Fruit fly (Drosophila melanogaster) whole organism, embryonic: ENCODE data around the gene U2af50.

Experiments used
- Ada2b ChIP-seq: fragments of 200-800 bp; sonication (Bioruptor generic); IDR thresholded peaks from 2 replicates; pipeline ENCODE4 v1.3.6; 2022; ENCODE audit warnings: missing biosample characterization, missing genetic modification characterization
- BEAF-32 ChIP-seq: fragments of 200-800 bp; sonication (Bioruptor generic); optimal IDR thresholded peaks from 3 replicates; lab custom pipeline; 2017; ENCODE audit warnings: missing biosample characterization, missing genetic modification characterization, mild to moderate bottlenecking, moderate library complexity, missing genetic modification reagents
- Blimp-1 ChIP-seq: fragments of 200-800 bp; sonication (Bioruptor generic); optimal IDR thresholded peaks from 3 replicates; lab custom pipeline; 2018; ENCODE audit warnings: missing biosample characterization, missing genetic modification characterization, mild to moderate bottlenecking, moderate library complexity, missing genetic modification reagents
- CG10267 ChIP-seq: fragments of 200-800 bp; sonication (Bioruptor generic); optimal IDR thresholded peaks from 2 replicates; lab custom pipeline; 2018; ENCODE audit warnings: missing biosample characterization, mild to moderate bottlenecking, missing genetic modification characterization, moderate library complexity
- CG10431 ChIP-seq: fragments of 200-800 bp; sonication (Bioruptor generic); optimal IDR thresholded peaks from 3 replicates; lab custom pipeline; 2018; ENCODE audit warnings: missing biosample characterization, mild to moderate bottlenecking, missing genetic modification characterization
- CG10565 ChIP-seq: fragments of 200-800 bp; sonication (Bioruptor generic); optimal IDR thresholded peaks from 3 replicates; lab custom pipeline; 2016; ENCODE audit warnings: missing biosample characterization, mild to moderate bottlenecking, missing genetic modification characterization
- CG11560 ChIP-seq: fragments of 200-800 bp; sonication (Bioruptor generic); IDR thresholded peaks from 3 replicates; pipeline ENCODE4 v1.3.6; 2022; ENCODE audit warnings: missing biosample characterization, missing genetic modification characterization
- CG15514 ChIP-seq: fragments of 200-800 bp; sonication (Bioruptor generic); optimal IDR thresholded peaks from 3 replicates; lab custom pipeline; 2017; ENCODE audit warnings: missing biosample characterization, missing genetic modification characterization, mild to moderate bottlenecking, moderate library complexity, missing genetic modification reagents
- CG16863 ChIP-seq: fragments of 200-800 bp; sonication (Bioruptor generic); optimal IDR thresholded peaks from 3 replicates; lab custom pipeline; 2016; ENCODE audit warnings: missing biosample characterization, missing genetic modification characterization
- CG17359 ChIP-seq: fragments of 200-800 bp; sonication (Bioruptor generic); optimal IDR thresholded peaks from 3 replicates; lab custom pipeline; 2018; ENCODE audit warnings: missing biosample characterization, mild to moderate bottlenecking, missing genetic modification characterization, moderate library complexity
- CG1832 ChIP-seq: fragments of 200-800 bp; sonication (Bioruptor generic); optimal IDR thresholded peaks from 2 replicates; lab custom pipeline; 2017; ENCODE audit warnings: missing biosample characterization, mild to moderate bottlenecking, missing genetic modification characterization, inconsistent platforms
- CG34422 ChIP-seq: fragments of 200-800 bp; sonication (Bioruptor generic); IDR thresholded peaks from 3 replicates; pipeline ENCODE4 v1.3.6; 2022; ENCODE audit warnings: missing biosample characterization, missing genetic modification characterization
- CG42726 ChIP-seq: fragments of 200-800 bp; sonication (Bioruptor generic); IDR thresholded peaks from 2 replicates; pipeline ENCODE4 v1.3.6; 2022; ENCODE audit warnings: missing biosample characterization, missing genetic modification characterization; ENCODE audit not compliant: partially characterized antibody
- CG4328 ChIP-seq: fragments of 200-800 bp; sonication (Bioruptor generic); optimal IDR thresholded peaks from 3 replicates; lab custom pipeline; 2017; ENCODE audit warnings: missing biosample characterization, missing genetic modification reagents, missing genetic modification characterization
- CG4360 ChIP-seq: fragments of 200-800 bp; sonication (Bioruptor generic); IDR thresholded peaks from 2 replicates; pipeline ENCODE4 v1.3.6; 2022; ENCODE audit warnings: missing biosample characterization, missing genetic modification characterization
- CG7928 ChIP-seq: fragments of 200-800 bp; sonication (Bioruptor generic); optimal IDR thresholded peaks from 2 replicates; lab custom pipeline; 2017; ENCODE audit warnings: missing biosample characterization, mild to moderate bottlenecking, missing genetic modification characterization
- CG8089 ChIP-seq: fragments of 200-800 bp; sonication (Bioruptor generic); optimal IDR thresholded peaks from 3 replicates; lab custom pipeline; 2016; ENCODE audit warnings: missing biosample characterization, missing genetic modification characterization
- D ChIP-seq, 2 experiments: fragments of 200-800 bp in 1 of 2; fragments of >200 bp in 1 of 2; sonication (Bioruptor generic) in 1 of 2; optimal IDR thresholded peaks; 2 replicates in 1 of 2; 3 replicates in 1 of 2; lab custom pipeline; 2017; ENCODE audit warnings: mild to moderate bottlenecking in 1 of 2, missing biosample characterization in 1 of 2, missing genetic modification characterization in 1 of 2, missing genetic modification reagents in 1 of 2
- Deaf1 ChIP-seq: fragments of 200-800 bp; optimal IDR thresholded peaks from 3 replicates; lab custom pipeline; 2019; ENCODE audit warnings: missing biosample characterization, mild to moderate bottlenecking, missing genetic modification characterization, moderate library complexity
- Doc2 ChIP-seq: fragments of 200-800 bp; sonication (Bioruptor generic); IDR thresholded peaks from 2 replicates; pipeline ENCODE4 v1.3.6; 2022; ENCODE audit warnings: missing biosample characterization, missing genetic modification characterization
- Drgx ChIP-seq: fragments of 200-800 bp; sonication (Bioruptor generic); IDR thresholded peaks from 2 replicates; pipeline ENCODE4 v1.3.6; 2022; ENCODE audit warnings: missing biosample characterization, missing genetic modification characterization
- Eip74EF ChIP-seq, 2 experiments: fragments of 200-800 bp in 1 of 2; fragments of >200 bp in 1 of 2; sonication (Bioruptor generic) in 1 of 2; optimal IDR thresholded peaks; 2 replicates each; lab custom pipeline; 2017 to 2019; ENCODE audit warnings: missing biosample characterization in 2 of 2, missing genetic modification characterization in 2 of 2, mild to moderate bottlenecking in 1 of 2, moderate library complexity in 1 of 2
- Fer3 ChIP-seq: fragments of 200-800 bp; sonication (Bioruptor generic); optimal IDR thresholded peaks from 2 replicates; lab custom pipeline; 2018; ENCODE audit warnings: missing biosample characterization, mild to moderate bottlenecking, missing genetic modification characterization, moderate library complexity
- Nf-YA ChIP-seq: fragments of 200-800 bp; sonication (Bioruptor generic); IDR thresholded peaks from 2 replicates; pipeline ENCODE4 v1.3.6; 2022; ENCODE audit warnings: missing biosample characterization, missing genetic modification characterization
- Opbp ChIP-seq: fragments of 200-800 bp; sonication (Bioruptor generic); IDR thresholded peaks from 3 replicates; pipeline ENCODE4 v1.3.6; 2022; ENCODE audit warnings: missing biosample characterization, missing genetic modification characterization; ENCODE audit not compliant: partially characterized antibody
- PHDP ChIP-seq: fragments of 200-800 bp; sonication (Bioruptor generic); optimal IDR thresholded peaks from 3 replicates; lab custom pipeline; 2018; ENCODE audit warnings: missing biosample characterization, mild to moderate bottlenecking, missing genetic modification characterization, moderate library complexity
- Poxn ChIP-seq: fragments of 200-800 bp; sonication (Bioruptor generic); IDR thresholded peaks from 2 replicates; pipeline ENCODE4 v1.3.6; 2022; ENCODE audit warnings: missing biosample characterization, missing genetic modification characterization
- Ravus ChIP-seq: fragments of 200-800 bp; sonication (Bioruptor generic); IDR thresholded peaks from 2 replicates; pipeline ENCODE4 v1.3.6; 2022; ENCODE audit warnings: missing biosample characterization, missing genetic modification characterization
- Side ChIP-seq: fragments of 200-800 bp; sonication (Bioruptor generic); optimal IDR thresholded peaks from 2 replicates; lab custom pipeline; 2016; ENCODE audit warnings: missing biosample characterization, missing genetic modification characterization
- ap ChIP-seq: fragments of 200-800 bp; sonication (Bioruptor generic); IDR thresholded peaks from 2 replicates; pipeline ENCODE4 v1.3.6; 2022; ENCODE audit warnings: missing biosample characterization, missing genetic modification characterization
- crc ChIP-seq: fragments of 200-800 bp; sonication (Bioruptor generic); optimal IDR thresholded peaks from 2 replicates; lab custom pipeline; 2016; ENCODE audit warnings: missing biosample characterization, missing genetic modification characterization
- croc ChIP-seq: fragments of 200-800 bp; sonication (Bioruptor generic); conservative IDR thresholded peaks from 3 replicates; pipeline ENCODE4 v1.3.6; 2022; ENCODE audit warnings: missing biosample characterization, missing genetic modification characterization
- emc ChIP-seq: fragments of 200-800 bp; sonication (Bioruptor generic); optimal IDR thresholded peaks from 2 replicates; lab custom pipeline; 2016; ENCODE audit warnings: missing biosample characterization, missing genetic modification characterization
- fd3F ChIP-seq: fragments of 200-800 bp; sonication (Bioruptor generic); optimal IDR thresholded peaks from 2 replicates; lab custom pipeline; 2018; ENCODE audit warnings: missing biosample characterization, mild to moderate bottlenecking, missing genetic modification characterization, moderate library complexity
- gfzf ChIP-seq: fragments of 200-800 bp; sonication (Bioruptor generic); optimal IDR thresholded peaks from 2 replicates; lab custom pipeline; 2016; ENCODE audit warnings: missing biosample characterization, mild to moderate bottlenecking, missing genetic modification characterization, moderate library complexity
- gsb-n ChIP-seq: fragments of 200-800 bp; sonication (Bioruptor generic); optimal IDR thresholded peaks from 3 replicates; lab custom pipeline; 2018; ENCODE audit warnings: missing biosample characterization, mild to moderate bottlenecking, missing genetic modification characterization
- ind ChIP-seq: fragments of 200-800 bp; sonication (Bioruptor generic); optimal IDR thresholded peaks from 3 replicates; lab custom pipeline; 2016; ENCODE audit warnings: missing biosample characterization, missing genetic modification characterization
- pfk ChIP-seq: fragments of 200-800 bp; sonication (Bioruptor generic); optimal IDR thresholded peaks from 2 replicates; lab custom pipeline; 2018; ENCODE audit warnings: missing biosample characterization, mild to moderate bottlenecking, missing genetic modification characterization, moderate library complexity
- repo ChIP-seq: fragments of 200-800 bp; sonication (Bioruptor generic); optimal IDR thresholded peaks from 2 replicates; lab custom pipeline; 2016; ENCODE audit warnings: missing biosample characterization, missing genetic modification characterization
- ro ChIP-seq: fragments of 200-800 bp; sonication (Bioruptor generic); IDR thresholded peaks from 2 replicates; pipeline ENCODE4 v1.3.6; 2022; ENCODE audit warnings: missing biosample characterization, missing genetic modification characterization
- sim ChIP-seq: fragments of 200-800 bp; sonication (Bioruptor generic); IDR thresholded peaks from 2 replicates; pipeline ENCODE4 v1.3.6; 2022; ENCODE audit warnings: missing biosample characterization, missing genetic modification characterization
- sqz ChIP-seq: fragments of 200-800 bp; sonication (Bioruptor generic); optimal IDR thresholded peaks from 3 replicates; lab custom pipeline; 2018; ENCODE audit warnings: missing biosample characterization, mild to moderate bottlenecking, missing genetic modification characterization
- tna ChIP-seq: fragments of 200-800 bp; sonication (Bioruptor generic); IDR thresholded peaks from 2 replicates; pipeline ENCODE4 v1.3.6; 2022; ENCODE audit warnings: missing biosample characterization, missing genetic modification characterization; ENCODE audit not compliant: partially characterized antibody
- trh ChIP-seq: fragments of 200-800 bp; sonication (Bioruptor generic); optimal IDR thresholded peaks from 2 replicates; lab custom pipeline; 2016; ENCODE audit warnings: missing biosample characterization, missing genetic modification characterization
- ttk ChIP-seq: fragments of 200-800 bp; sonication (Bioruptor generic); IDR thresholded peaks from 2 replicates; pipeline ENCODE4 v2.1.2; 2022; ENCODE audit warnings: missing biosample characterization, missing genetic modification characterization
- wek ChIP-seq: fragments of 200-800 bp; sonication (Bioruptor generic); optimal IDR thresholded peaks from 3 replicates; lab custom pipeline; 2018; ENCODE audit warnings: missing biosample characterization, mild to moderate bottlenecking, missing genetic modification characterization, moderate library complexity
- zen ChIP-seq: fragments of 200-800 bp; sonication (Bioruptor generic); optimal IDR thresholded peaks from 3 replicates; lab custom pipeline; 2018; ENCODE audit warnings: missing biosample characterization, mild to moderate bottlenecking, missing genetic modification characterization, moderate library complexity
- zen2 ChIP-seq: fragments of 200-800 bp; sonication (Bioruptor generic); IDR thresholded peaks from 3 replicates; pipeline ENCODE4 v1.3.6; 2022; ENCODE audit warnings: missing biosample characterization, missing genetic modification characterization; ENCODE audit not compliant: partially characterized antibody

U2af50 gene

dm6 chrX:16321037-16321436 is 37.8 kb downstream of the U2af50 start (continued):
- TF ChIP-seq CG17359 (no peak), CG10431 (GFP tag; lab: Kevin White, UChicago) (no peak), Fer3 (tag; lab: Kevin White, UChicago) (no peak), CG10565 (no peak), zen (no peak), BEAF-32 (GFP tag; lab: Kevin White, UChicago) (peak; percentile 19), crc (GFP tag; lab: Kevin White, UChicago) (no peak), CG7928 (GFP tag; lab: Kevin White, UChicago) (no peak), Ravus (GFP tag; lab: Robert Waterston, UW) (no peak), ro (no peak), fd3F (GFP tag; lab: Kevin White, UChicago) (no peak), ind (GFP tag; lab: Kevin White, UChicago) (no peak), CG4360 (no peak), CG15514 (GFP tag; lab: Kevin White, UChicago) (peak; percentile 93)

DNA sequence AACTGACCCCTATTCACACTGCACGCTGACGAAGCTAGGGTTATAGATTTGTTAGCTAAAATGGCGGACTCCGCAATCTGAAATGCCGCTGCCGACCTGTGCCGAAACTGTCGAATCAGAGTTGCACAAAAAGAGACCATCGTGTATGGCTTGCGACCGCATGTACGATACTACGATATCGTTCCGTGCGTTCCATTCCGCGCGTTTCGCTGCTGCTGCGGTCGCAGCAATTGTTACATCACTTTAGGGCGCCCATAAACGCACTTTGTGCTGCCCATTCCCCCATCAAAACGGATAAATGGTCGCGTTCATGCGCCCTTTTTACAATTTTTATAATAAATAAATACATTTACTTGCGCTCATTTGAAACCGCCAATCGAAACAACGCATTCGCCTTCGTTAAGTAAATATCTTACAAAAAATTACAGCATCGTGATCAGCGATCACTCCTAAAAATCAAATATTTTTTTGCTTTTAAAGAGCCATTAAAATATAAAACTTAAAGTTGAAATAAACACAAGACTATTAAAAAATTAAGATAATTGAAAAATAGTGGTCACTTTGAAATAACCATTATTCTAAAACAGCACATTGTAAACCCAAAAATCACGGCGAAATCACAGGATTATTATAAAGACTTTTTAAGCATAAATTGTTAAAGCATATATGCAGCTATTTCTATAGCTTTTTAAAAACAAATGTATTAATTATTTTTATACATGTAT is 38.5 kb downstream of the U2af50 start, which contains the start of gene Cyp1:
Gene Cyp1 (minus strand): TSS at position 174 of the 725 bp plus-strand sequence.
- TF ChIP-seq CG8089 = no peak
- TF ChIP-seq wek = peak; percentile 48
- TF ChIP-seq pfk (GFP tag; lab: Kevin White, UChicago) = peak; percentile 98
- TF ChIP-seq tna (GFP tag; lab: Robert Waterston, UW) = peak; percentile 73
- peak; percentile 4 for TF ChIP-seq PHDP (tag; lab: Kevin White, UChicago)
- 0 out of 2 replicates have a peak, but pooled peaks have one; percentile 31 for TF ChIP-seq Ada2b (GFP tag; lab: Robert Waterston, UW)
- TF ChIP-seq Nf-YA (GFP tag; lab: Robert Waterston, UW) = no peak; the same call in 1 of the 2 replicates
- TF ChIP-seq CG4328 = no peak
- TF ChIP-seq CG34422 (GFP tag; lab: Robert Waterston, UW) = peak; percentile 58; the same call in 1 of the 3 replicates
- TF ChIP-seq emc (GFP tag; lab: Kevin White, UChicago) = no peak
- peak; percentile 64; the same call in 2 of the 3 replicates for TF ChIP-seq zen2 (GFP tag; lab: Robert Waterston, UW)
- peak; percentile 6 for TF ChIP-seq repo (GFP tag; lab: Kevin White, UChicago)
- peak; percentile 44; the same call in 1 of the 2 replicates for TF ChIP-seq sim
- no peak for TF ChIP-seq CG1832 (GFP tag; lab: Kevin White, UChicago)
- TF ChIP-seq Doc2 (GFP tag; lab: Robert Waterston, UW) = no peak
- peak; percentile 32; the same call in 1 of the 2 replicates for TF ChIP-seq ap
- no peak for TF ChIP-seq trh (GFP tag; lab: Kevin White, UChicago)
- TF ChIP-seq CG42726 (GFP tag; lab: Robert Waterston, UW) = peak; percentile 92
- no peak for TF ChIP-seq D (optimal IDR thresholded peaks at IDR 0.05; lab: Kevin White, UChicago)
- TF ChIP-seq D (GFP tag; optimal IDR thresholded peaks at IDR 0.05; lab: Kevin White, UChicago) = no peak
- TF ChIP-seq CG16863 (GFP tag; lab: Kevin White, UChicago) = no peak
- TF ChIP-seq gsb-n (tag; lab: Kevin White, UChicago) = no peak
- no peak for TF ChIP-seq ttk (GFP tag; lab: Robert Waterston, UW)
- no peak for TF ChIP-seq CG11560
- peak; percentile 28 for TF ChIP-seq gfzf (GFP tag; lab: Kevin White, UChicago)
- TF ChIP-seq Drgx (GFP tag; lab: Robert Waterston, UW) = peak; percentile 25; the same call in 1 of the 2 replicates
- TF ChIP-seq sqz (GFP tag; lab: Kevin White, UChicago) = no peak
- no peak for TF ChIP-seq Poxn (GFP tag; lab: Robert Waterston, UW)
- no peak for TF ChIP-seq Eip74EF (GFP tag; optimal IDR thresholded peaks at IDR 0.05; lab: Kevin White, UChicago)
- no peak for TF ChIP-seq Blimp-1 (GFP tag; lab: Kevin White, UChicago)
- no peak for TF ChIP-seq croc
- TF ChIP-seq Opbp = peak; percentile 87
- peak; percentile 12 for TF ChIP-seq Side (GFP tag; lab: Kevin White, UChicago)
- TF ChIP-seq Deaf1 = peak; percentile 63
- no peak for TF ChIP-seq CG10267 (tag; lab: Kevin White, UChicago)
